Fruit fly (Drosophila melanogaster): ENCODE measurements around the gene CG31272.
A peak's percentile ranks its signal among the peaks of the same experiment; 100 is the strongest.

- TF ChIP-seq Blimp-1 (GFP tag; optimal IDR thresholded peaks at IDR 0.05) (no peak), Sin3A (optimal IDR thresholded peaks at IDR 0.05) (peak; percentile 41), Sox102F (GFP tag; optimal IDR thresholded peaks at IDR 0.05) (no peak), Nf-YB (GFP tag; optimal IDR thresholded peaks at IDR 0.05) (no peak), sna (GFP tag; IDR thresholded peaks at IDR 0.05; ENCODE audit: partially characterized antibody) (peak; percentile 78; the same call in 1 of the 2 replicates), sc (optimal IDR thresholded peaks at IDR 0.05) (no peak), sc (GFP tag; optimal IDR thresholded peaks at IDR 0.05) (no peak), Pdp1 (GFP tag; optimal IDR thresholded peaks at IDR 0.05) (peak in 1 of 2 experiments; percentile 91), Awh (GFP tag; IDR thresholded peaks at IDR 0.05) (no peak), CG16863 (GFP tag; optimal IDR thresholded peaks at IDR 0.05) (no peak), stwl (tag; optimal IDR thresholded peaks at IDR 0.05) (peak; percentile 83), klu (GFP tag; IDR thresholded peaks at IDR 0.05) (no peak), CG1529 (GFP tag; optimal IDR thresholded peaks at IDR 0.05) (no peak), shn (GFP tag; optimal IDR thresholded peaks at IDR 0.05) (no peak)
Observed at dm6 chr3R:10708169-10708568, 51.0 kb downstream of the CG31272 start, which contains the start of gene CG31278.

Measured in whole organism, embryonic.